Worm (Caenorhabditis elegans) whole organism, late embryonic: ENCODE results near the gene tmem-131.

Experiments used
- Y22D7AL.16 ChIP-seq: sonication (generic microtip); optimal IDR thresholded peaks from 2 replicates; lab custom pipeline; 2016; ENCODE audit warnings: missing genetic modification characterization, missing compliant biosample characterization
- ama-1 ChIP-seq: fragments of 150-350 bp; optimal IDR thresholded peaks from 2 replicates; lab custom pipeline; 2014
- elt-2 ChIP-seq: sonication (generic microtip); optimal IDR thresholded peaks from 2 replicates; lab custom pipeline; 2016; ENCODE audit warnings: missing genetic modification reagents, missing genetic modification characterization, missing compliant biosample characterization
- lin-11 ChIP-seq: fragments of 200-800 bp; sonication (Bioruptor generic); optimal IDR thresholded peaks from 2 replicates; lab custom pipeline; 2018; ENCODE audit warnings: mild to moderate bottlenecking, missing genetic modification characterization, missing compliant biosample characterization
- mec-3 ChIP-seq: sonication (generic microtip); optimal IDR thresholded peaks from 2 replicates; lab custom pipeline; 2016; ENCODE audit warnings: borderline replicate concordance, missing genetic modification characterization, missing compliant biosample characterization
- sox-2 ChIP-seq: fragments of 200-800 bp; sonication (Bioruptor generic); IDR thresholded peaks from 2 replicates; pipeline ENCODE4 v1.3.6; 2022; ENCODE audit warnings: missing genetic modification reagents, missing genetic modification characterization, missing compliant biosample characterization
- unc-3 ChIP-seq, 2 experiments: fragments of 200-800 bp in 1 of 2; sonication (Bioruptor generic) in 1 of 2; sonication (generic microtip) in 1 of 2; conservative IDR thresholded peaks in 1 of 2; optimal IDR thresholded peaks in 1 of 2; 2 replicates each; pipeline versions ENCODE4 v1.3.6 to Lab custom; 2016 to 2022; ENCODE audit warnings: missing compliant biosample characterization in 2 of 2, missing genetic modification characterization in 2 of 2, missing genetic modification reagents in 1 of 2
- unc-55 ChIP-seq: sonication (generic microtip); optimal IDR thresholded peaks from 2 replicates; lab custom pipeline; 2017; ENCODE audit warnings: missing biosample characterization, missing genetic modification reagents, missing genetic modification characterization
- unc-86 ChIP-seq: sonication (generic microtip); optimal IDR thresholded peaks from 2 replicates; lab custom pipeline; 2016; ENCODE audit warnings: missing genetic modification characterization, missing compliant biosample characterization

- no peak for TF ChIP-seq unc-55 (GFP tag; lab: Kevin White, UChicago)
- TF ChIP-seq unc-3 (GFP tag; conservative IDR thresholded peaks at IDR 0.05; lab: Robert Waterston, UW) = no peak
- TF ChIP-seq unc-3 (tag; optimal IDR thresholded peaks at IDR 0.05; lab: Kevin White, UChicago) = no peak
- no peak for TF ChIP-seq Y22D7AL.16 (tag; lab: Kevin White, UChicago)
- TF ChIP-seq lin-11 (tag; lab: Kevin White, UChicago) = no peak
- no peak for TF ChIP-seq ama-1 (lab: Kevin White, UChicago)
- no peak for TF ChIP-seq mec-3 (tag; lab: Kevin White, UChicago)
- no peak for TF ChIP-seq elt-2 (tag; lab: Kevin White, UChicago)
- TF ChIP-seq sox-2 (GFP tag; lab: Robert Waterston, UW) = no peak
- no peak for TF ChIP-seq unc-86 (tag; lab: Kevin White, UChicago)
Measured at ce11 chrIII:4984444-4985086, 13.4 kb downstream of the tmem-131 start, which contains the start of gene C27F2.7.
